Worm (Caenorhabditis elegans) whole organism, L4 larva: Measurements from ENCODE around the gene ced-7.

Experiments
- D1046.2 ChIP-seq: fragments of 200-800 bp; sonication (Bioruptor generic); IDR thresholded peaks from 2 replicates; pipeline ENCODE4 v1.3.6; 2022; ENCODE audit warnings: missing genetic modification characterization, missing compliant biosample characterization
- F26F4.8 ChIP-seq: fragments of 200-800 bp; sonication (Bioruptor generic); conservative IDR thresholded peaks from 2 replicates; pipeline ENCODE4 v1.3.6; 2022; ENCODE audit warnings: missing genetic modification characterization, missing compliant biosample characterization
- F37D6.2 ChIP-seq: sonication (generic microtip); optimal IDR thresholded peaks from 2 replicates; lab custom pipeline; 2016; ENCODE audit warnings: mild to moderate bottlenecking, missing genetic modification characterization, missing compliant biosample characterization
- ZK337.2 ChIP-seq: fragments of 200-800 bp; sonication (Bioruptor generic); IDR thresholded peaks from 2 replicates; pipeline ENCODE4 v1.3.6; 2022; ENCODE audit warnings: missing genetic modification reagents, missing genetic modification characterization, missing compliant biosample characterization
- ZK546.5 ChIP-seq, 2 experiments: sonication (generic microtip); optimal IDR thresholded peaks; 2 replicates each; lab custom pipeline; 2017; ENCODE audit warnings: missing biosample characterization in 2 of 2, missing genetic modification characterization in 2 of 2
- ama-1 ChIP-seq: fragments of 150-350 bp; optimal IDR thresholded peaks from 2 replicates; lab custom pipeline; 2014; ENCODE audit warnings: inconsistent platforms, mixed read lengths
- attf-4 ChIP-seq: sonication (generic microtip); optimal IDR thresholded peaks from 3 replicates; lab custom pipeline; 2017; ENCODE audit warnings: missing biosample characterization, missing genetic modification characterization
- ceh-82 ChIP-seq: sonication (generic microtip); optimal IDR thresholded peaks from 2 replicates; lab custom pipeline; 2017; ENCODE audit warnings: missing biosample characterization, missing genetic modification characterization
- cey-2 ChIP-seq: sonication (generic microtip); optimal IDR thresholded peaks from 3 replicates; lab custom pipeline; 2017; ENCODE audit warnings: missing genetic modification characterization, mild to moderate bottlenecking, missing compliant biosample characterization, antibody characterized with exemption, borderline replicate concordance; ENCODE audit not compliant: insufficient read depth
- ctbp-1 ChIP-seq: fragments of 200-800 bp; sonication (Bioruptor generic); IDR thresholded peaks from 2 replicates; pipeline ENCODE4 v1.3.6; 2022; ENCODE audit warnings: missing genetic modification reagents, missing genetic modification characterization, missing compliant biosample characterization
- daf-19 ChIP-seq: fragments of 200-800 bp; sonication (Bioruptor generic); conservative IDR thresholded peaks from 2 replicates; pipeline ENCODE4 v1.3.6; 2022; ENCODE audit warnings: missing genetic modification characterization, missing compliant biosample characterization
- dmd-6 ChIP-seq: fragments of 200-800 bp; sonication (Bioruptor generic); IDR thresholded peaks from 2 replicates; pipeline ENCODE4 v1.3.6; 2022; ENCODE audit warnings: missing genetic modification reagents, missing genetic modification characterization, missing compliant biosample characterization
- dmd-8 ChIP-seq: fragments of 200-800 bp; sonication (Bioruptor generic); IDR thresholded peaks from 2 replicates; pipeline ENCODE4 v1.3.6; 2022; ENCODE audit warnings: missing genetic modification characterization, missing compliant biosample characterization
- dpl-1 ChIP-seq: fragments of 150-350 bp; optimal IDR thresholded peaks from 2 replicates; lab custom pipeline; 2014; ENCODE audit warnings: missing biosample characterization, missing genetic modification reagents, missing genetic modification characterization
- gei-8 ChIP-seq: fragments of 200-800 bp; sonication (Bioruptor generic); optimal IDR thresholded peaks from 2 replicates; lab custom pipeline; 2018; ENCODE audit warnings: mild to moderate bottlenecking, missing genetic modification characterization, missing compliant biosample characterization
- hif-1 ChIP-seq, 2 experiments: sonication (generic microtip); optimal IDR thresholded peaks; 2 replicates each; lab custom pipeline; 2016 to 2017; ENCODE audit warnings: missing compliant biosample characterization in 2 of 2, missing genetic modification characterization in 2 of 2, missing genetic modification reagents in 2 of 2, missing genotype in 2 of 2, mild to moderate bottlenecking in 1 of 2
- hlh-11 ChIP-seq: fragments of 200-800 bp; sonication (Bioruptor generic); optimal IDR thresholded peaks from 2 replicates; lab custom pipeline; 2018; ENCODE audit warnings: mild to moderate bottlenecking, missing genetic modification characterization, missing compliant biosample characterization
- hmg-1.1 ChIP-seq: fragments of 200-800 bp; sonication (Bioruptor generic); IDR thresholded peaks from 2 replicates; pipeline ENCODE4 v1.3.6; 2022; ENCODE audit warnings: missing genetic modification reagents, missing genetic modification characterization, missing compliant biosample characterization
- jun-1 ChIP-seq: fragments of 150-350 bp; optimal IDR thresholded peaks from 2 replicates; lab custom pipeline; 2014; ENCODE audit warnings: missing biosample characterization, missing genetic modification reagents, missing genetic modification characterization
- lim-7 ChIP-seq: fragments of 200-800 bp; sonication (Bioruptor generic); IDR thresholded peaks from 2 replicates; pipeline ENCODE4 v1.3.6; 2022; ENCODE audit warnings: missing genetic modification characterization, missing compliant biosample characterization
- lin-13 ChIP-seq: fragments of 150-350 bp; optimal IDR thresholded peaks from 2 replicates; lab custom pipeline; 2014; ENCODE audit warnings: missing biosample characterization, missing genetic modification reagents, missing genetic modification characterization
- mdt-29 ChIP-seq: fragments of 200-800 bp; sonication (Bioruptor generic); IDR thresholded peaks from 2 replicates; pipeline ENCODE4 v1.3.6; 2022; ENCODE audit warnings: missing genetic modification reagents, missing genetic modification characterization, missing compliant biosample characterization
- nhr-102 ChIP-seq: sonication (generic microtip); optimal IDR thresholded peaks from 2 replicates; lab custom pipeline; 2016; ENCODE audit warnings: mild to moderate bottlenecking, missing genetic modification characterization, moderate library complexity, missing compliant biosample characterization
- nhr-28 ChIP-seq: fragments of 150-350 bp; optimal IDR thresholded peaks from 2 replicates; lab custom pipeline; 2014; ENCODE audit warnings: missing biosample characterization, missing genetic modification characterization
- nhr-6 ChIP-seq: fragments of 150-350 bp; optimal IDR thresholded peaks from 2 replicates; lab custom pipeline; 2014; ENCODE audit warnings: missing biosample characterization, missing genetic modification characterization
- pqm-1 ChIP-seq: sonication (generic microtip); optimal IDR thresholded peaks from 2 replicates; lab custom pipeline; 2017; ENCODE audit warnings: missing biosample characterization, missing genetic modification characterization
- sdz-12 ChIP-seq: fragments of 200-800 bp; sonication (Bioruptor generic); optimal IDR thresholded peaks from 2 replicates; lab custom pipeline; 2018; ENCODE audit warnings: mild to moderate bottlenecking, missing genetic modification characterization, missing compliant biosample characterization
- spr-3 ChIP-seq: fragments of 200-800 bp; sonication (Bioruptor generic); optimal IDR thresholded peaks from 2 replicates; lab custom pipeline; 2018; ENCODE audit warnings: mild to moderate bottlenecking, missing genetic modification characterization, missing compliant biosample characterization
- tra-1 ChIP-seq: fragments of 200-800 bp; sonication (Bioruptor generic); IDR thresholded peaks from 2 replicates; pipeline ENCODE4 v1.3.6; 2022; ENCODE audit warnings: missing genetic modification reagents, missing genetic modification characterization, missing compliant biosample characterization
- unc-130 ChIP-seq: sonication (generic microtip); optimal IDR thresholded peaks from 2 replicates; lab custom pipeline; 2016; ENCODE audit warnings: missing genetic modification reagents, missing genetic modification characterization, missing compliant biosample characterization
- unc-62 ChIP-seq, 3 experiments: fragments of 150-350 bp in 1 of 3; sonication (generic microtip); optimal IDR thresholded peaks in 2 of 3; peaks in 1 of 3; 1 replicate in 1 of 3; 2 replicates in 2 of 3; lab custom pipeline; 2014 to 2017; ENCODE audit warnings: missing biosample characterization in 3 of 3, missing genetic modification characterization in 3 of 3, missing genetic modification reagents in 3 of 3, missing genotype in 1 of 3
- vab-7 ChIP-seq: fragments of 200-800 bp; sonication (Bioruptor generic); IDR thresholded peaks from 2 replicates; pipeline ENCODE4 v1.3.6; 2022; ENCODE audit warnings: missing genetic modification reagents, missing genetic modification characterization, missing compliant biosample characterization
- ztf-11 ChIP-seq: fragments of 150-350 bp; optimal IDR thresholded peaks from 2 replicates; lab custom pipeline; 2014; ENCODE audit warnings: missing biosample characterization, missing genetic modification characterization

The ced-7 gene

ce11 chrIII:9612097-9612496 is 32.2 kb upstream of the ced-7 start, which contains the start of gene bbs-4:
TSS of gene bbs-4 (minus strand) at chrIII:9612197.
- no peak for TF ChIP-seq dpl-1 (GFP tag; lab: Kevin White, UChicago)
- TF ChIP-seq spr-3 (GFP tag; lab: Kevin White, UChicago), result no peak
- no peak for TF ChIP-seq ZK546.5 (tag; optimal IDR thresholded peaks at IDR 0.05; lab: Kevin White, UChicago)
- no peak for TF ChIP-seq nhr-28 (tag; lab: Kevin White, UChicago)
- TF ChIP-seq vab-7 (GFP tag; lab: Robert Waterston, UW), result no peak
- no peak for TF ChIP-seq jun-1 (tag; lab: Kevin White, UChicago)
- no peak for TF ChIP-seq F26F4.8

DNA sequence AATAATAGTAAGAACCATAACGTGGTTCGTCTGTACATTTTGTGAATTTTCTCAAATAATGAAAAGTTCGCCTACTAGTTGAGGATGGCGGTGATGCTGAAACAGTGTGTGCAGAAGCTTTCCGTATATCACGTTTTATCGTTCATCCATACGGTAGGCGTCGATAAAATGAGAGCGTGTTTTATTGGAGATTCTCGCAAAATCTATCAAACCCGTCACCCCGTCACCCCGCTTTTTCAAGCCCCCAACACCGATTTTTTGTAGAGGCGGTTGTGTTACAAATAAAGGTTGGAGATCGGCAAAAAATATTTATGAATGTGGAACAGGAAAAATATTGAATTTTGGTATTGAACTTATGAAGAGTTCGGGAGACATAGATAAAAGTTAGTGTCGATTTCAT is 28.8 kb upstream of the ced-7 start, which contains the start of gene clec-161:
clec-161 (minus strand) TSS at position 101 of the 400 bp plus-strand sequence.
- TF ChIP-seq unc-62 (GFP tag; optimal IDR thresholded peaks at IDR 0.05 in 1 of 2; lab: Kevin White, UChicago) (peak in 1 of 2 experiments; percentile 43), unc-62 (tag; optimal IDR thresholded peaks at IDR 0.05; lab: Kevin White, UChicago) (no peak), F26F4.8 (no peak)

ce11 chrIII:9600645-9601044 is 20.8 kb upstream of the ced-7 start, which contains the start of gene F58A4.2:
TSS of gene F58A4.2 (minus strand) at chrIII:9600745.
- no peak for TF ChIP-seq D1046.2

- TF ChIP-seq sdz-12 (GFP tag; lab: Kevin White, UChicago), result no peak
- no peak for TF ChIP-seq daf-19 (GFP tag; lab: Robert Waterston, UW)
- TF ChIP-seq ctbp-1 (GFP tag; lab: Robert Waterston, UW), result no peak
- TF ChIP-seq unc-130 (GFP tag; lab: Kevin White, UChicago), result no peak
- no peak for TF ChIP-seq pqm-1 (tag; lab: Kevin White, UChicago)
- no peak for TF ChIP-seq hif-1 (tag; optimal IDR thresholded peaks at IDR 0.05; lab: Kevin White, UChicago)
- no peak for TF ChIP-seq ztf-11 (tag; lab: Kevin White, UChicago)
- no peak for TF ChIP-seq F37D6.2
- no peak for TF ChIP-seq hmg-1.1 (GFP tag; lab: Robert Waterston, UW)
- no peak for TF ChIP-seq tra-1
- TF ChIP-seq dmd-6, result no peak
- no peak for TF ChIP-seq lin-13 (GFP tag; lab: Kevin White, UChicago)
- TF ChIP-seq ceh-82 (tag; lab: Kevin White, UChicago), result no peak
- TF ChIP-seq ama-1 (lab: Kevin White, UChicago), result no peak
- no peak for TF ChIP-seq gei-8 (GFP tag; lab: Kevin White, UChicago)
- no peak for TF ChIP-seq nhr-6
- TF ChIP-seq cey-2 (tag; lab: Kevin White, UChicago), result no peak
- no peak for TF ChIP-seq dmd-8
- no peak for TF ChIP-seq nhr-102 (tag; lab: Kevin White, UChicago)
- no peak for TF ChIP-seq lim-7
These were observed 18.3 kb upstream of the ced-7 start, which contains the start of gene F58A4.1 for ce11 chrIII:9598168-9598567. TSS of gene F58A4.1 (plus strand) at chrIII:9598468.

DNA sequence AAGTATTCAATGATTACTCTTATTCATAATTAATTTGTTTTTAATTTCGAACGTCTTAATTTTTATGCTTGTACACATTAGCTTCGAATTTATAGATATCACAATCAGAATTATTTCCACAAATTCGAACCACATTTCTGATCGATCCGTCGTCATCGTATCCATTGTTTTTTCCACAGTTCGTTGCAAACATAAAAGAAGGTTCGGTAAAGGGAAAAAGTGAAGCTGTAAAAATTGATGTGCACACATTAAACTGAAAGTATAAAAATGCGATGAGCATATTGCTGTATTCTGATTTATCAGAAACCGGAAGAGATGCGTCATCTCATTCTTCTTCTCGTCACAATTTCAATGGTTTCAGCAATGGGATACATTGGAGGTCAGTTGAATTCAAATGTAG is 17.2 kb upstream of the ced-7 start, which contains the start of gene C48B4.12:
C48B4.12 (plus strand) TSS at position 301 of the 400 bp plus-strand sequence.
- no peak for TF ChIP-seq jun-1 (tag; lab: Kevin White, UChicago)
- no peak for TF ChIP-seq mdt-29 (GFP tag; lab: Robert Waterston, UW)
- TF ChIP-seq hlh-11 (tag; lab: Kevin White, UChicago), result no peak
- no peak for TF ChIP-seq ZK337.2 (GFP tag; lab: Robert Waterston, UW)
- no peak for TF ChIP-seq attf-4
